Worm (Caenorhabditis elegans): ENCODE results near the gene btb-17.

btb-17 gene

DNA sequence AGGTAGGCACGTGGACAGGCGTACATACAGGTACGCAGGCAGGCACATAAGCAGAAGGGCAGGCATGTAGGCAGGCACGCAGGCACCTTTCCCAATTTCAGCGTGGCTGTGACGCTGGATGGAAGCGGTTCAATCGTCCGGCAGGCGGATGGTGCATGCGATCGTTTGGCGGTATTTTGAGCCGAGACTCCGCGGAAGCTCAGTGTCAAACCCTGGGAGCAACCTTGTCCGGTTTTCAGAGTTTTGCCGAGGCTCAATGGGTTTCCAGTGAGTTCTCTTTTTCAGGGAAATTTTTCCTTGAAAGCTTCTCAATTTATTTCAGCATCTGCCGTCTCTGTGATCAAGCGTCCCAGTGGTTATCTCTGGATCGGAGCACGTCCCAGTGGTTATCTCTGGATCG, 45.0 kb upstream of the btb-17 start:
- TF ChIP-seq nfya-1 (tag; optimal IDR thresholded peaks at IDR 0.05; ENCODE audit: insufficient read depth) (no peak), pha-4 (tag; optimal IDR thresholded peaks at IDR 0.05) (no peak)

DNA sequence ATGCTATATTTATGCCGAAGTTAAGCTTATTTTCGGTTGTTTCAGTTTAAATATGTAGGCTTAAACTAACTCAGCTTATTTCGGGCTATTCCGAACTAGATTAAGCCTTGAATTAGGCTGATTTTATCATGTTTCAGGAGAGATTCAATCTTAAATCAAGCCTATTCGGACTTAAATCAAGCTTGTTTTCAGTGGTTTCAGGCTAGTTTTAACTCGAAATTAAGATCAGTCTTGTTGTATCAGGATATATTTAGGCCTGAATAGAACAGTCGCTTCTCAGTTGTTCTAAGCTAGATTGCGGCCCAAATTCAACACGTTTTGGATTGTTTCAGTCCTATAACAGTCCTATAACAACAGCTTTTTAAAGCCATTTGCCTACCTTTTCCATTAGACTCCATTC, 43.4 kb upstream of the btb-17 start:
- TF ChIP-seq jun-1 (tag; optimal IDR thresholded peaks at IDR 0.05) = no peak
- TF ChIP-seq nhr-237 (tag; optimal IDR thresholded peaks at IDR 0.05) = no peak
- no peak for TF ChIP-seq nhr-77 (tag; optimal IDR thresholded peaks at IDR 0.05)
- no peak for TF ChIP-seq unc-39 (tag; optimal IDR thresholded peaks at IDR 0.05)
- TF ChIP-seq skn-1 (tag; optimal IDR thresholded peaks at IDR 0.05) = no peak
- TF ChIP-seq tbx-2 (tag; optimal IDR thresholded peaks at IDR 0.05) = no peak
- no peak for TF ChIP-seq nhr-11 (tag; optimal IDR thresholded peaks at IDR 0.05)
- TF ChIP-seq lin-15B (tag; optimal IDR thresholded peaks at IDR 0.05) = no peak
- TF ChIP-seq lin-39 (tag; optimal IDR thresholded peaks at IDR 0.05) = no peak
- no peak for TF ChIP-seq nhr-67 (tag; optimal IDR thresholded peaks at IDR 0.05)
- no peak for TF ChIP-seq fkh-2 (tag; optimal IDR thresholded peaks at IDR 0.05)
- TF ChIP-seq nhr-28 (tag; optimal IDR thresholded peaks at IDR 0.05) = no peak
- no peak for TF ChIP-seq egl-5 (tag; optimal IDR thresholded peaks at IDR 0.05)
- no peak for TF ChIP-seq nhr-25 (tag; optimal IDR thresholded peaks at IDR 0.05)

DNA sequence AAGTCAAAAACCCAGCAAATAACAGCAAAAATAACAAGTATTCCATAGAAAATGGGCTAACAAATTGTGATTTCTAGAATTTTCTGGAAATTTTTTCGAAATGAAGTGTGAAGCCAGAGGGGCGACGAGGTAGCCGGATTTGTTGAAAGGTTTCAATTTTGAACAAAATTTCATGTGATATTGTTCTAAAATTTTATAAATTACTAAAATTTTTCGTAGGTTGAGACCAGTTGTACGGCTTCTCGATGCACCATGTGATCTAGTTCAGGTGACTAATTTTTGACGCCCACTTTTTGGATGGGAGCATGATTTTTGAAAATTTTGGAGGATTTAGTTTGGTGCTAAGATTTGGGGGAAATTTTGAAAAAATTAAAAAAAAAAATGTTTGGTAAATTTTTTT, 36.0 kb upstream of the btb-17 start, which contains the start of gene gcy-19:
Gene gcy-19, minus strand, starts transcription at position 101 of the 400 bp plus-strand sequence.
- TF ChIP-seq R02D3.7 (tag; optimal IDR thresholded peaks at IDR 0.05) (no peak), zag-1 (tag; optimal IDR thresholded peaks at IDR 0.05) (no peak), mml-1 (tag; optimal IDR thresholded peaks at IDR 0.05) (no peak), ceh-82 (tag; optimal IDR thresholded peaks at IDR 0.05) (no peak), ZK546.5 (tag; optimal IDR thresholded peaks at IDR 0.05) (no peak), daf-12 (tag; optimal IDR thresholded peaks at IDR 0.05) (no peak), fkh-2 (tag; optimal IDR thresholded peaks at IDR 0.05) (no peak), fos-1 (tag; optimal IDR thresholded peaks at IDR 0.05) (no peak), eor-1 (tag; optimal IDR thresholded peaks at IDR 0.05) (no peak), nhr-76 (tag; optimal IDR thresholded peaks at IDR 0.05) (no peak), fkh-10 (GFP tag; optimal IDR thresholded peaks at IDR 0.05) (no peak), egl-5 (tag; optimal IDR thresholded peaks at IDR 0.05) (no peak), skn-1 (tag; optimal IDR thresholded peaks at IDR 0.05) (no peak), nfya-1 (tag; optimal IDR thresholded peaks at IDR 0.05; ENCODE audit: insufficient read depth) (no peak), nhr-77 (tag; optimal IDR thresholded peaks at IDR 0.05) (no peak), hmg-11 (tag; optimal IDR thresholded peaks at IDR 0.05) (no peak), elt-1 (tag; optimal IDR thresholded peaks at IDR 0.05) (no peak), sea-2 (GFP tag; optimal IDR thresholded peaks at IDR 0.05) (no peak), nhr-11 (tag; optimal IDR thresholded peaks at IDR 0.05) (no peak), ztf-11 (tag; optimal IDR thresholded peaks at IDR 0.05) (no peak)

DNA sequence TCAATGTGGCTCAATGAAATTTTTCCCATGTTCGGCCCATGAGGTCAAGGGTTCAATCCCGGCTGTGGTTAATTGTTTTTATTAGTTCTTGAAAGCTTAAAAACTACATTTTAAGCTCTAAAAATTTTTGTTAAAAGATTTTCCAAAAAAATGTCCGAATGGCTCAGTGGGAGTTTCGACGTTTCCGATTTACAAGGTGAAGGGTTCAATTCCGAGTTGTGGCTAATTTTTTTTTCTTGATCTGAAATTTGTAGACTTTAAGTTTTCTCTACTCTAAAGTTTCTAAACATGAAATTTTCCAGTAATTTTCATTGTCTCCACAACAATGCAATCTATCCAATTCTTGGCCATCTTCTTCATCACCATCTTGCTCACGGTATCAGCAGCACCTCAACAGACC, 32.7 kb upstream of the btb-17 start, which contains the start of gene F02E11.2:
Gene F02E11.2, plus strand, starts transcription at position 301 of the 400 bp plus-strand sequence.
- TF ChIP-seq egl-27 (tag; optimal IDR thresholded peaks at IDR 0.05) = no peak
- no peak for TF ChIP-seq ama-1 (optimal IDR thresholded peaks at IDR 0.05)
- TF ChIP-seq mdl-1 (tag; optimal IDR thresholded peaks at IDR 0.05) = no peak
- TF ChIP-seq snpc-4 (tag; optimal IDR thresholded peaks at IDR 0.05) = no peak
- no peak for TF ChIP-seq lin-39 (tag; optimal IDR thresholded peaks at IDR 0.05)
- TF ChIP-seq aly-2 (tag; optimal IDR thresholded peaks at IDR 0.05) = no peak
- no peak for TF ChIP-seq elt-2 (tag; optimal IDR thresholded peaks at IDR 0.05)
- TF ChIP-seq ceh-16 (tag; optimal IDR thresholded peaks at IDR 0.05) = no peak
- TF ChIP-seq zag-1 (tag; optimal IDR thresholded peaks at IDR 0.05) = no peak
- TF ChIP-seq lin-15B (tag; optimal IDR thresholded peaks at IDR 0.05) = no peak
- no peak for TF ChIP-seq R02D3.7 (tag; optimal IDR thresholded peaks at IDR 0.05)
- no peak for TF ChIP-seq nhr-25 (tag; optimal IDR thresholded peaks at IDR 0.05)
- TF ChIP-seq ztf-11 (tag; optimal IDR thresholded peaks at IDR 0.05) = no peak
- no peak for TF ChIP-seq ceh-28 (tag; optimal IDR thresholded peaks at IDR 0.05)

DNA sequence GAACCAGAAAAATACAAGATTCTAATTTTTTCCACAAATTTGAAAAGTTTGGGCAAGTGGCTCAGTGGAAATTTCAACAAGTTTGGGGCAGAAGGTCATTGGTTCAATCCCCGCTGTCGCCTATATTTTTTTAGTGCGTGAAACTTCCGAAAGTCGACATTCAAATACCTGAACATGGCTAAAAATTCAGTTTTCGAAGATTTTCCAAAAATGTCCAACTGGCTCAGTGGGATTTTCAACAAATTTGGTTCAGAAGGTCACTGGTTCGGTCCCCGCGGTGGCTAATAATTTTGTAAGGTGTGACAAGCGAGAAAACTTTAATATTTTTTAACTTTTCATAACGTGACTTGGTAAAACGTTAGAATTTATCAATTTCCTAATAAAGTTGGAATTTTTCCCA, 30.5 kb upstream of the btb-17 start:
- TF ChIP-seq R02D3.7 (tag; optimal IDR thresholded peaks at IDR 0.05) = no peak
- TF ChIP-seq pqm-1 (tag; optimal IDR thresholded peaks at IDR 0.05) = no peak
- no peak for TF ChIP-seq nhr-77 (tag; optimal IDR thresholded peaks at IDR 0.05)
- no peak for TF ChIP-seq egl-27 (tag; optimal IDR thresholded peaks at IDR 0.05)
- no peak for TF ChIP-seq nhr-23 (tag; optimal IDR thresholded peaks at IDR 0.05)
- no peak for TF ChIP-seq eor-1 (tag; optimal IDR thresholded peaks at IDR 0.05)
- no peak for TF ChIP-seq nhr-67 (tag; optimal IDR thresholded peaks at IDR 0.05)
- no peak for TF ChIP-seq fkh-2 (tag; optimal IDR thresholded peaks at IDR 0.05)
- no peak for TF ChIP-seq mml-1 (tag; optimal IDR thresholded peaks at IDR 0.05)
